Worm (Caenorhabditis elegans) whole organism, mixed stage, embryonic: ENCODE measurements around the gene trd-1.

Source experiments
- ceh-43 ChIP-seq: fragments of 200-800 bp; sonication (Bioruptor generic); optimal IDR thresholded peaks from 2 replicates; lab custom pipeline; 2018; ENCODE audit warnings: mild to moderate bottlenecking, missing genetic modification characterization, moderate library complexity, missing compliant biosample characterization
- ces-1 ChIP-seq: fragments of 150-350 bp; optimal IDR thresholded peaks from 2 replicates; lab custom pipeline; 2014; ENCODE audit warnings: missing biosample characterization, missing genetic modification reagents, missing genetic modification characterization
- lsy-2 ChIP-seq: fragments of 150-350 bp; optimal IDR thresholded peaks from 2 replicates; lab custom pipeline; 2014; ENCODE audit warnings: missing biosample characterization, missing genetic modification characterization
- mep-1 ChIP-seq: fragments of 150-350 bp; optimal IDR thresholded peaks from 2 replicates; lab custom pipeline; 2017; ENCODE audit warnings: missing biosample characterization, missing genetic modification reagents, missing genetic modification characterization, inconsistent platforms
- nhr-12 ChIP-seq: fragments of 150-350 bp; optimal IDR thresholded peaks from 2 replicates; lab custom pipeline; 2014; ENCODE audit warnings: missing biosample characterization, missing genetic modification characterization
- snpc-4 ChIP-seq: fragments of 150-350 bp; optimal IDR thresholded peaks from 2 replicates; lab custom pipeline; 2014; ENCODE audit warnings: missing biosample characterization, missing genetic modification characterization
- ztf-11 ChIP-seq: fragments of 150-350 bp; optimal IDR thresholded peaks from 2 replicates; lab custom pipeline; 2014; ENCODE audit warnings: missing biosample characterization, missing genetic modification characterization

ce11 chrIII:7378522-7378921, 7.5 kb upstream of the trd-1 start:
- TF ChIP-seq lsy-2 (tag; lab: Kevin White, UChicago) (no peak), ztf-11 (tag; lab: Kevin White, UChicago) (no peak), mep-1 (tag; lab: Kevin White, UChicago) (no peak), snpc-4 (no peak), ceh-43 (GFP tag; lab: Kevin White, UChicago) (no peak), ces-1 (no peak), nhr-12 (tag; lab: Kevin White, UChicago) (no peak)
